Worm (Caenorhabditis elegans) whole organism, late embryonic: ENCODE data around the gene lron-10.

Source experiments
- ama-1 ChIP-seq: fragments of 150-350 bp; optimal IDR thresholded peaks from 2 replicates; lab custom pipeline; 2014
- ceh-14 ChIP-seq: sonication (generic microtip); optimal IDR thresholded peaks from 2 replicates; lab custom pipeline; 2016; ENCODE audit warnings: missing genotype, missing genetic modification characterization, missing compliant biosample characterization
- che-1 ChIP-seq: sonication (generic microtip); optimal IDR thresholded peaks from 2 replicates; lab custom pipeline; 2016; ENCODE audit warnings: mild to moderate bottlenecking, missing genetic modification characterization, missing compliant biosample characterization
- nfya-1 ChIP-seq: sonication (generic microtip); optimal IDR thresholded peaks from 2 replicates; lab custom pipeline; 2017; ENCODE audit warnings: missing genetic modification characterization, mild to moderate bottlenecking, missing compliant biosample characterization, antibody characterized with exemption, moderate library complexity
- nhr-11 ChIP-seq: fragments of 150-350 bp; optimal IDR thresholded peaks from 2 replicates; lab custom pipeline; 2014; ENCODE audit warnings: missing biosample characterization, missing genetic modification characterization
- pqm-1 ChIP-seq: sonication (generic microtip); optimal IDR thresholded peaks from 2 replicates; lab custom pipeline; 2016; ENCODE audit warnings: missing genetic modification characterization, missing compliant biosample characterization
- rnt-1 ChIP-seq: sonication (generic microtip); optimal IDR thresholded peaks from 2 replicates; lab custom pipeline; 2016; ENCODE audit warnings: missing genetic modification characterization, missing compliant biosample characterization

DNA sequence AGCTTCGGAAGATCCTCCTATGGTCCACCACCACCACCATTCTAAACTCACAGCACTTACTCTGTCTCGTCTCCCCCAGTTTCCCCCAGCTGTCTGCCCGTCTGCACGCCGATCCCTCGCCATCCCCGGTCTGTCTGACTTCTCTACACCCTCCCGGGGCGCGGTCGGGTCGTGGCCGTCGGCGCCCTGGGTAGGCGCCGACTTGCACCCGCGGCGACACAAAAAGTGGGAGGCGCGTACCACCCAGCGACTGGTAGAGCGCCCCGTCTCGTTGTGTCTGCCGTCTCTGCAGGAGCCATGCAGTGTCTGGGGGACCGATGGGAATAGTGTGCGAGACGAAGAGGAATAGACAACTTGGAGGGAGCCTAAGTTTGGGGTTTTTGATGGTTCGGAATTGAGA is 12.9 kb upstream of the lron-10 start:
- TF ChIP-seq che-1 (tag; lab: Kevin White, UChicago) (no peak), ama-1 (lab: Kevin White, UChicago) (no peak), rnt-1 (tag; lab: Kevin White, UChicago) (peak; percentile 89), ceh-14 (tag; lab: Kevin White, UChicago) (peak; percentile 70), nfya-1 (peak; percentile 97), nhr-11 (tag; lab: Kevin White, UChicago) (no peak), pqm-1 (tag; lab: Kevin White, UChicago) (peak; percentile 62)
